Worm (Caenorhabditis elegans) whole organism, late embryonic: ENCODE measurements around the gene pqn-89.

Experiments
- F13H6.1 ChIP-seq: sonication (generic microtip); optimal IDR thresholded peaks from 2 replicates; lab custom pipeline; 2016; ENCODE audit warnings: missing genetic modification characterization, missing compliant biosample characterization
- Y22D7AL.16 ChIP-seq: sonication (generic microtip); optimal IDR thresholded peaks from 2 replicates; lab custom pipeline; 2016; ENCODE audit warnings: missing genetic modification characterization, missing compliant biosample characterization
- ama-1 ChIP-seq: fragments of 150-350 bp; optimal IDR thresholded peaks from 2 replicates; lab custom pipeline; 2014
- ceh-19 ChIP-seq: fragments of 200-800 bp; sonication (Bioruptor generic); optimal IDR thresholded peaks from 2 replicates; lab custom pipeline; 2018; ENCODE audit warnings: mild to moderate bottlenecking, missing genetic modification characterization, missing compliant biosample characterization
- ceh-2 ChIP-seq: sonication (generic microtip); optimal IDR thresholded peaks from 2 replicates; lab custom pipeline; 2016; ENCODE audit warnings: missing genotype, missing genetic modification characterization, missing compliant biosample characterization
- ceh-22 ChIP-seq: sonication (generic microtip); optimal IDR thresholded peaks from 2 replicates; lab custom pipeline; 2017; ENCODE audit warnings: missing biosample characterization, missing genetic modification characterization
- ceh-34 ChIP-seq: sonication (generic microtip); optimal IDR thresholded peaks from 2 replicates; lab custom pipeline; 2016; ENCODE audit warnings: mild to moderate bottlenecking, missing genetic modification characterization, missing compliant biosample characterization
- ceh-45 ChIP-seq: fragments of 200-800 bp; sonication (Bioruptor generic); IDR thresholded peaks from 2 replicates; pipeline ENCODE4 v1.3.6; 2022; ENCODE audit warnings: missing genetic modification reagents, missing genetic modification characterization, missing compliant biosample characterization
- ceh-6 ChIP-seq: fragments of 200-800 bp; sonication (Bioruptor generic); optimal IDR thresholded peaks from 2 replicates; lab custom pipeline; 2018; ENCODE audit warnings: mild to moderate bottlenecking, missing genetic modification characterization, missing compliant biosample characterization
- ceh-9 ChIP-seq: sonication (generic microtip); optimal IDR thresholded peaks from 2 replicates; lab custom pipeline; 2016; ENCODE audit warnings: mild to moderate bottlenecking, missing genetic modification characterization, inconsistent platforms, missing compliant biosample characterization
- che-1 ChIP-seq: sonication (generic microtip); optimal IDR thresholded peaks from 2 replicates; lab custom pipeline; 2016; ENCODE audit warnings: mild to moderate bottlenecking, missing genetic modification characterization, missing compliant biosample characterization
- dmd-4 ChIP-seq: sonication (generic microtip); optimal IDR thresholded peaks from 2 replicates; lab custom pipeline; 2016; ENCODE audit warnings: borderline replicate concordance, missing genetic modification characterization, missing compliant biosample characterization
- elt-2 ChIP-seq: sonication (generic microtip); optimal IDR thresholded peaks from 2 replicates; lab custom pipeline; 2016; ENCODE audit warnings: missing genetic modification reagents, missing genetic modification characterization, missing compliant biosample characterization
- ets-4 ChIP-seq: sonication (generic microtip); optimal IDR thresholded peaks from 2 replicates; lab custom pipeline; 2016; ENCODE audit warnings: missing genetic modification characterization, missing compliant biosample characterization
- fax-1 ChIP-seq: sonication (generic microtip); optimal IDR thresholded peaks from 2 replicates; lab custom pipeline; 2016; ENCODE audit warnings: missing genotype, missing genetic modification characterization, missing compliant biosample characterization
- fkh-6 ChIP-seq: sonication (generic microtip); optimal IDR thresholded peaks from 2 replicates; lab custom pipeline; 2016; ENCODE audit warnings: missing genetic modification characterization, missing compliant biosample characterization
- hlh-13 ChIP-seq: fragments of 200-800 bp; sonication (Bioruptor generic); optimal IDR thresholded peaks from 2 replicates; lab custom pipeline; 2018; ENCODE audit warnings: mild to moderate bottlenecking, missing genetic modification characterization, missing compliant biosample characterization
- hlh-6 ChIP-seq: sonication (generic microtip); optimal IDR thresholded peaks from 2 replicates; lab custom pipeline; 2016; ENCODE audit warnings: missing genotype, missing genetic modification characterization, missing compliant biosample characterization
- hlh-8 ChIP-seq: sonication (generic microtip); optimal IDR thresholded peaks from 2 replicates; lab custom pipeline; 2016; ENCODE audit warnings: missing genotype, missing genetic modification characterization, missing compliant biosample characterization
- lim-6 ChIP-seq: sonication (generic microtip); optimal IDR thresholded peaks from 2 replicates; lab custom pipeline; 2016; ENCODE audit warnings: missing genetic modification characterization, missing compliant biosample characterization
- lin-11 ChIP-seq: fragments of 200-800 bp; sonication (Bioruptor generic); optimal IDR thresholded peaks from 2 replicates; lab custom pipeline; 2018; ENCODE audit warnings: mild to moderate bottlenecking, missing genetic modification characterization, missing compliant biosample characterization
- nfya-1 ChIP-seq: sonication (generic microtip); optimal IDR thresholded peaks from 2 replicates; lab custom pipeline; 2017; ENCODE audit warnings: missing genetic modification characterization, mild to moderate bottlenecking, missing compliant biosample characterization, antibody characterized with exemption, moderate library complexity
- nhr-11 ChIP-seq: fragments of 150-350 bp; optimal IDR thresholded peaks from 2 replicates; lab custom pipeline; 2014; ENCODE audit warnings: missing biosample characterization, missing genetic modification characterization
- nhr-232 ChIP-seq: sonication (generic microtip); optimal IDR thresholded peaks from 2 replicates; lab custom pipeline; 2016; ENCODE audit warnings: missing genetic modification characterization, missing compliant biosample characterization
- odd-2 ChIP-seq: sonication (generic microtip); optimal IDR thresholded peaks from 2 replicates; lab custom pipeline; 2017; ENCODE audit warnings: antibody characterized with exemption, mild to moderate bottlenecking, missing genetic modification characterization, missing compliant biosample characterization
- pat-9 ChIP-seq: fragments of 200-800 bp; sonication (Bioruptor generic); optimal IDR thresholded peaks from 2 replicates; lab custom pipeline; 2018; ENCODE audit warnings: mild to moderate bottlenecking, missing genetic modification characterization, moderate library complexity, missing compliant biosample characterization
- pha-2 ChIP-seq: sonication (generic microtip); optimal IDR thresholded peaks from 2 replicates; lab custom pipeline; 2017; ENCODE audit warnings: mild to moderate bottlenecking, missing genetic modification characterization, missing compliant biosample characterization
- pqm-1 ChIP-seq: sonication (generic microtip); optimal IDR thresholded peaks from 2 replicates; lab custom pipeline; 2016; ENCODE audit warnings: missing genetic modification characterization, missing compliant biosample characterization
- rnt-1 ChIP-seq: sonication (generic microtip); optimal IDR thresholded peaks from 2 replicates; lab custom pipeline; 2016; ENCODE audit warnings: missing genetic modification characterization, missing compliant biosample characterization
- sox-2 ChIP-seq: fragments of 200-800 bp; sonication (Bioruptor generic); IDR thresholded peaks from 2 replicates; pipeline ENCODE4 v1.3.6; 2022; ENCODE audit warnings: missing genetic modification reagents, missing genetic modification characterization, missing compliant biosample characterization
- sox-4 ChIP-seq: sonication (generic microtip); optimal IDR thresholded peaks from 2 replicates; lab custom pipeline; 2017; ENCODE audit warnings: mild to moderate bottlenecking, missing genetic modification characterization, inconsistent platforms, missing compliant biosample characterization
- syd-9 ChIP-seq: sonication (generic microtip); optimal IDR thresholded peaks from 2 replicates; lab custom pipeline; 2016; ENCODE audit warnings: mild to moderate bottlenecking, missing genetic modification characterization, moderate library complexity, missing compliant biosample characterization
- unc-42 ChIP-seq: sonication (generic microtip); optimal IDR thresholded peaks from 2 replicates; lab custom pipeline; 2016; ENCODE audit warnings: missing genotype, missing genetic modification characterization, missing compliant biosample characterization
- unc-55 ChIP-seq: sonication (generic microtip); optimal IDR thresholded peaks from 2 replicates; lab custom pipeline; 2017; ENCODE audit warnings: missing biosample characterization, missing genetic modification reagents, missing genetic modification characterization
- ztf-16 ChIP-seq: sonication (generic microtip); optimal IDR thresholded peaks from 2 replicates; lab custom pipeline; 2017; ENCODE audit warnings: missing genetic modification characterization, missing compliant biosample characterization

The pqn-89 gene

ce11 chrIV:6502725-6503124, 3.8 kb upstream of the pqn-89 start:
- TF ChIP-seq lim-6 (tag; lab: Kevin White, UChicago), result no peak
- peak; percentile 26 for TF ChIP-seq elt-2
- no peak for TF ChIP-seq pqm-1

- TF ChIP-seq che-1 (tag; lab: Kevin White, UChicago), result no peak
- TF ChIP-seq ceh-19 (GFP tag; lab: Kevin White, UChicago), result no peak
- no peak for TF ChIP-seq hlh-13 (GFP tag; lab: Kevin White, UChicago)
- no peak for TF ChIP-seq odd-2 (tag; lab: Kevin White, UChicago)
- no peak for TF ChIP-seq hlh-6 (tag; lab: Kevin White, UChicago)
- no peak for TF ChIP-seq Y22D7AL.16
- no peak for TF ChIP-seq pha-2 (tag; lab: Kevin White, UChicago)
- TF ChIP-seq lin-11 (tag; lab: Kevin White, UChicago), result no peak
- no peak for TF ChIP-seq F13H6.1 (tag; lab: Kevin White, UChicago)
- TF ChIP-seq sox-2 (GFP tag; lab: Robert Waterston, UW), result no peak
- no peak for TF ChIP-seq ama-1
- no peak for TF ChIP-seq syd-9 (tag; lab: Kevin White, UChicago)
- no peak for TF ChIP-seq nhr-232 (tag; lab: Kevin White, UChicago)
- TF ChIP-seq ets-4 (tag; lab: Kevin White, UChicago), result no peak
- no peak for TF ChIP-seq pat-9 (tag; lab: Kevin White, UChicago)
- no peak for TF ChIP-seq fax-1
- no peak for TF ChIP-seq ceh-22
- no peak for TF ChIP-seq ceh-45 (GFP tag; lab: Robert Waterston, UW)
- TF ChIP-seq elt-2, result no peak
Observed at ce11 chrIV:6511767-6512166, 5.2 kb downstream of the pqn-89 start.

- TF ChIP-seq ets-4 (tag; lab: Kevin White, UChicago) (no peak), ceh-9 (tag; lab: Kevin White, UChicago) (no peak), ceh-34 (no peak), nfya-1 (no peak), sox-4 (tag; lab: Kevin White, UChicago) (no peak), nhr-11 (tag; lab: Kevin White, UChicago) (no peak), rnt-1 (tag; lab: Kevin White, UChicago) (no peak), dmd-4 (no peak), fkh-6 (no peak), hlh-8 (tag; lab: Kevin White, UChicago) (no peak), hlh-13 (GFP tag; lab: Kevin White, UChicago) (no peak)
Observed at ce11 chrIV:6514700-6515099, 8.2 kb downstream of the pqn-89 start.

DNA sequence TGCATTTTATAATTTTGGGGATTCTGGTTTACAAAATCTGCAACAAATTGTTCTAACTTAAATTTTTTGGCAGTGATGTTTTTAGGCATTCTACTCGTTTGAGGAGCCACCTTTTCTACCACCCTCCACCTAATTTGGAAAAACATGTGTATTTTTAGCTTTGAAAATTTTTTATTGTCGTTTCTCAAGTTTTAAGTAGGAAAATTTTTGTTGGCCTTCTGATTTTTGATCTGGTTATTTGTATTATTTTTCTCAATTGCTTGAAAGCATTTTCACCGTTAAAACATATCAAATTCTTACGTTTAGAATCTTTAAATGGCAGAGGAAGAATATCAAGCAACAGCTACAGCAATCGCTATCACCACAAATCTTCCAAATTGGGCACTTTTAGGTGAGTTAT, 11.3 kb downstream of the pqn-89 start, which contains the start of gene C01G5.7:
Gene C01G5.7 (plus strand): TSS at position 301 of the 400 bp plus-strand sequence.
- no peak for TF ChIP-seq ets-4 (tag; lab: Kevin White, UChicago)
- no peak for TF ChIP-seq unc-42 (tag; lab: Kevin White, UChicago)
- no peak for TF ChIP-seq ztf-16 (tag; lab: Kevin White, UChicago)
- no peak for TF ChIP-seq syd-9 (tag; lab: Kevin White, UChicago)
- no peak for TF ChIP-seq pqm-1
- TF ChIP-seq ceh-2, result no peak
- TF ChIP-seq ceh-6 (GFP tag; lab: Kevin White, UChicago), result no peak
- no peak for TF ChIP-seq ceh-34
- no peak for TF ChIP-seq unc-55 (GFP tag; lab: Kevin White, UChicago)
- TF ChIP-seq rnt-1 (tag; lab: Kevin White, UChicago), result no peak

ce11 chrIV:6519593-6519992, 13.1 kb downstream of the pqn-89 start, which contains the start of gene C01G5.9:
TSS of gene C01G5.9 (plus strand) at chrIV:6519893.
- TF ChIP-seq nhr-232 (tag; lab: Kevin White, UChicago) (no peak), elt-2 (peak; percentile 49)
